Worm (Caenorhabditis elegans): ENCODE measurements around the gene gcy-7.

Gene gcy-7

DNA sequence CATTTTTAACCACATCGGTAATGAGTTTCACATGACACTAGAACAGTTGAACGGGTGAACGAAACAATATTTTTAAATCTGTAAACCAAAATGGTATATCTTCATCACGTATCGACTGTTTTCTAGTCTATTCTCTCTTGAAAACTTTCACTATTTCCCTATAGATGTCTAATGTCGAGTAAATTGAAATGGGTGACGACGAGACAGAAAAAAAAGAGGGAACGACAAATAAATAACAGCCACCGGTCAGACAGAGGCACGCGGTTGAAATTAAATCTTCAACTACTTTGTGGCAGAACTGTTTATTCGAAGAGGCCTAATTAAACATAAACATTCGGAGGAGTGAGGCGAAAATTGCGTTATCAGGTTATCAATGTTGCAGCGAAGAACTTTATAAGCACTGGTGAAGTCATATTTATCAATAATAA lies 47.3 kb downstream of the gcy-7 start:
- TF ChIP-seq him-1 (tag; optimal IDR thresholded peaks at IDR 0.05) (no peak), dao-5 (tag; optimal IDR thresholded peaks at IDR 0.05) (no peak), W03F9.2 (tag; optimal IDR thresholded peaks at IDR 0.05) (no peak)

DNA sequence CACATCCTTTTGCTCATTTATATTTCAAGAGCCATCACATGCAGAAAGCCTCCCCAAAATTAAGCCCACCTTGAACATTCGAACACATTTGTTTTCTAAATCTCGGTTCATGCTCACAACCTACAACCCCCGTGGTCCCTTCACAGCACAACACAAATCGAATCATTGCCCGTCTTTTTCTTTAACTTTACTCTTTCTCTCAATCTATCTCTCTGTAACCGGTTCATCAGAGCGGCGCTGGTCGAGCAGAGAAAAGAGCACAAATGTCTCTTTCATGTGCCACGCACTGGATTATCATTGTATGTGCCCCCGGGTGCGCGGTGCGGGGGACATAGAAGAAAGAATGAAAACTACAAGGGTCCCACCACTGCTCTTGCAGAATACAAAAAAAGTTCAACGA lies 48.1 kb downstream of the gcy-7 start:
- TF ChIP-seq dao-5 (tag; optimal IDR thresholded peaks at IDR 0.05) (no peak), him-1 (tag; optimal IDR thresholded peaks at IDR 0.05) (no peak)

DNA sequence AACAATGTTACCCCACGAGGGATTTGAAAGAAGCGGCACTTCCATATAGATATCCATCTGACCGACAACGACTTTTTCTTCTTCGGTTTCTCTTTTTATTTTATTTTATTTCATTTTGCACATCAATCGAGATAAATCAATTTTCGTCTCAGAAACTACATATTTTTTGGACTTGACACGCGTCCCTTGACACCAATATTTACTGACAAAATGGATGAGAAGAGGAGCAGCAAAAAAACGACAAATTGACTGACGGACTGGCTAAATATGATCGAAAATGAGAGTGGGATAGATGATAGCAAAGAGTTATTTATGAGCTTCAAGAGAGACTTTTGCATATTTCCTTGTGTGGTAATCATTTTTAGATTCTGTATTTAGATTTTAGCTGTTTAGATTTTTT lies 50.2 kb downstream of the gcy-7 start:
- TF ChIP-seq dao-5 (tag; optimal IDR thresholded peaks at IDR 0.05): no peak
- no peak for TF ChIP-seq him-1 (tag; optimal IDR thresholded peaks at IDR 0.05)
- no peak for TF ChIP-seq W03F9.2 (tag; optimal IDR thresholded peaks at IDR 0.05)
